Fruit fly (Drosophila melanogaster) whole organism, prepupa: ENCODE data around the gene mRpL3.
A peak's percentile ranks its signal among the peaks of the same experiment; 100 is the strongest.

Experiments used
- Blimp-1 ChIP-seq: fragments of 200-800 bp; sonication (Bioruptor generic); optimal IDR thresholded peaks from 3 replicates; lab custom pipeline; 2017; ENCODE audit warnings: missing biosample characterization, missing genetic modification characterization, mild to moderate bottlenecking, moderate library complexity, missing genetic modification reagents
- CG15336 ChIP-seq: fragments of 200-800 bp; sonication (Bioruptor generic); IDR thresholded peaks from 2 replicates; pipeline ENCODE4 v1.3.6; 2022; ENCODE audit warnings: missing biosample characterization, missing genetic modification characterization
- CG1621 ChIP-seq: fragments of 200-800 bp; sonication (Bioruptor generic); optimal IDR thresholded peaks from 3 replicates; lab custom pipeline; 2018; ENCODE audit warnings: missing biosample characterization, mild to moderate bottlenecking, missing genetic modification characterization
- CG16779 ChIP-seq: fragments of 200-800 bp; sonication (Bioruptor generic); optimal IDR thresholded peaks from 3 replicates; lab custom pipeline; 2017; ENCODE audit warnings: missing biosample characterization, mild to moderate bottlenecking, missing genetic modification characterization
- CG3032 ChIP-seq: fragments of 200-800 bp; optimal IDR thresholded peaks from 2 replicates; lab custom pipeline; 2019; ENCODE audit warnings: missing biosample characterization, mild to moderate bottlenecking, missing genetic modification characterization, moderate library complexity
- CG3919 ChIP-seq: fragments of 200-800 bp; sonication (Bioruptor generic); optimal IDR thresholded peaks from 3 replicates; lab custom pipeline; 2016; ENCODE audit warnings: missing biosample characterization, missing genetic modification characterization
- CG6276 ChIP-seq: fragments of 200-800 bp; sonication (Bioruptor generic); optimal IDR thresholded peaks from 2 replicates; lab custom pipeline; 2017; ENCODE audit warnings: missing biosample characterization, mild to moderate bottlenecking, missing genetic modification characterization
- CG6808 ChIP-seq: fragments of 200-800 bp; sonication (Bioruptor generic); optimal IDR thresholded peaks from 3 replicates; lab custom pipeline; 2017; ENCODE audit warnings: missing biosample characterization, missing genetic modification characterization, mild to moderate bottlenecking, moderate library complexity, missing genetic modification reagents
- CG6854 ChIP-seq: fragments of 200-800 bp; sonication (Bioruptor generic); optimal IDR thresholded peaks from 2 replicates; lab custom pipeline; 2017; ENCODE audit warnings: missing biosample characterization, mild to moderate bottlenecking, missing genetic modification characterization
- CG8119 ChIP-seq: fragments of 200-800 bp; sonication (Bioruptor generic); IDR thresholded peaks from 3 replicates; pipeline ENCODE4 v1.3.6; 2022; ENCODE audit warnings: missing biosample characterization, missing genetic modification characterization
- Eip75B ChIP-seq: fragments of 200-800 bp; sonication (Bioruptor generic); optimal IDR thresholded peaks from 3 replicates; lab custom pipeline; 2016; ENCODE audit warnings: missing biosample characterization, missing genetic modification characterization
- Eip78C ChIP-seq: fragments of 200-800 bp; sonication (Bioruptor generic); peaks from one replicate; lab custom pipeline; 2016; ENCODE audit warnings: missing biosample characterization, missing genetic modification characterization
- Eip93F ChIP-seq: fragments of 200-800 bp; sonication (Bioruptor generic); optimal IDR thresholded peaks from 2 replicates; lab custom pipeline; 2016; ENCODE audit warnings: missing biosample characterization, mild to moderate bottlenecking, missing genetic modification characterization
- Ets21C ChIP-seq: fragments of 200-800 bp; sonication (Bioruptor generic); optimal IDR thresholded peaks from 3 replicates; lab custom pipeline; 2016; ENCODE audit warnings: missing biosample characterization, missing genetic modification characterization
- Ets96B ChIP-seq: fragments of 200-800 bp; optimal IDR thresholded peaks from 2 replicates; lab custom pipeline; 2019; ENCODE audit warnings: missing biosample characterization, mild to moderate bottlenecking, missing genetic modification characterization, moderate library complexity
- Hr38 ChIP-seq: sonication (Bioruptor generic); optimal IDR thresholded peaks from 2 replicates; lab custom pipeline; 2016; ENCODE audit warnings: missing biosample characterization, missing genetic modification characterization
- Met ChIP-seq: fragments of 200-800 bp; sonication (Bioruptor generic); optimal IDR thresholded peaks from 3 replicates; lab custom pipeline; 2016; ENCODE audit warnings: missing biosample characterization, missing genetic modification characterization
- Smox ChIP-seq: fragments of 200-800 bp; sonication (Bioruptor generic); optimal IDR thresholded peaks from 3 replicates; lab custom pipeline; 2016; ENCODE audit warnings: missing biosample characterization, missing genetic modification characterization
- Sox102F ChIP-seq: fragments of 200-800 bp; sonication (Bioruptor generic); optimal IDR thresholded peaks from 2 replicates; lab custom pipeline; 2016; ENCODE audit warnings: missing biosample characterization, mild to moderate bottlenecking, missing genetic modification characterization
- Sox14 ChIP-seq: fragments of 200-800 bp; sonication (Bioruptor generic); optimal IDR thresholded peaks from 3 replicates; lab custom pipeline; 2016; ENCODE audit warnings: missing biosample characterization, missing genetic modification characterization
- achi ChIP-seq: fragments of 200-800 bp; sonication (Bioruptor generic); optimal IDR thresholded peaks from 3 replicates; lab custom pipeline; 2016; ENCODE audit warnings: missing biosample characterization, missing genetic modification characterization
- eg ChIP-seq: fragments of 200-800 bp; sonication (Bioruptor generic); IDR thresholded peaks from 3 replicates; pipeline ENCODE4 v1.3.6; 2022; ENCODE audit warnings: missing biosample characterization, missing genetic modification characterization
- esn ChIP-seq: fragments of 200-800 bp; sonication (Bioruptor generic); optimal IDR thresholded peaks from 2 replicates; lab custom pipeline; 2016; ENCODE audit warnings: missing biosample characterization, mild to moderate bottlenecking, missing genetic modification characterization, moderate library complexity
- fd85E ChIP-seq: fragments of 200-800 bp; sonication (Bioruptor generic); optimal IDR thresholded peaks from 3 replicates; lab custom pipeline; 2016; ENCODE audit warnings: missing biosample characterization, missing genetic modification characterization
- fkh ChIP-seq: fragments of 200-800 bp; sonication (Bioruptor generic); optimal IDR thresholded peaks from 3 replicates; lab custom pipeline; 2017; ENCODE audit warnings: missing biosample characterization, mild to moderate bottlenecking, missing genetic modification characterization, moderate library complexity
- lz ChIP-seq: fragments of 200-800 bp; sonication (Bioruptor generic); optimal IDR thresholded peaks from 3 replicates; lab custom pipeline; 2016; ENCODE audit warnings: missing biosample characterization, missing genetic modification characterization
- net ChIP-seq: fragments of 200-800 bp; sonication (Bioruptor generic); optimal IDR thresholded peaks from 3 replicates; lab custom pipeline; 2016; ENCODE audit warnings: missing biosample characterization, missing genetic modification characterization
- pdm3 ChIP-seq: fragments of 200-800 bp; sonication (Bioruptor generic); optimal IDR thresholded peaks from 3 replicates; lab custom pipeline; 2016; ENCODE audit warnings: missing biosample characterization, missing genetic modification characterization
- salr ChIP-seq, 2 experiments: fragments of 200-800 bp; sonication (Bioruptor generic); optimal IDR thresholded peaks; 3 replicates each; lab custom pipeline; 2016 to 2018; ENCODE audit warnings: missing biosample characterization in 2 of 2, missing genetic modification characterization in 2 of 2, mild to moderate bottlenecking in 1 of 2
- spab ChIP-seq: fragments of 200-800 bp; sonication (Bioruptor generic); optimal IDR thresholded peaks from 2 replicates; lab custom pipeline; 2017; ENCODE audit warnings: missing biosample characterization, mild to moderate bottlenecking, missing genetic modification characterization, missing genetic modification reagents
- svp ChIP-seq: fragments of 200-800 bp; sonication (Bioruptor generic); peaks from one replicate; lab custom pipeline; 2016; ENCODE audit warnings: missing biosample characterization, missing genetic modification characterization
- vri ChIP-seq: fragments of 200-800 bp; sonication (Bioruptor generic); optimal IDR thresholded peaks from 3 replicates; lab custom pipeline; 2016; ENCODE audit warnings: missing biosample characterization, mild to moderate bottlenecking, missing genetic modification characterization

The mRpL3 gene

dm6 chrX:15740288-15740726 is 20.7 kb upstream of the mRpL3 start (continued):
- TF ChIP-seq lz (peak; percentile 67), Eip75B (GFP tag; lab: Kevin White, UChicago) (peak; percentile 36), eg (GFP tag; lab: Robert Waterston, UW) (peak; percentile 78), salr (GFP tag; optimal IDR thresholded peaks at IDR 0.05; lab: Kevin White, UChicago) (no peak), vri (peak; percentile 85), Smox (GFP tag; lab: Kevin White, UChicago) (peak; percentile 60), CG8119 (GFP tag; lab: Robert Waterston, UW) (peak; percentile 56; the same call in 2 of the 3 replicates), CG6276 (GFP tag; lab: Kevin White, UChicago) (no peak), CG6854 (GFP tag; lab: Kevin White, UChicago) (no peak), CG1621 (tag; lab: Kevin White, UChicago) (peak; percentile 21), esn (GFP tag; lab: Kevin White, UChicago) (peak; percentile 71), net (GFP tag; lab: Kevin White, UChicago) (no peak), svp (GFP tag; lab: Kevin White, UChicago) (peak; percentile 87), CG3032 (tag; lab: Kevin White, UChicago) (peak; percentile 10), CG6808 (GFP tag; lab: Kevin White, UChicago) (no peak), Hr38 (GFP tag; lab: Kevin White, UChicago) (no peak), Sox102F (peak; percentile 56), fkh (GFP tag; lab: Kevin White, UChicago) (peak; percentile 68)
- TF ChIP-seq, all 60 proteins: peak for 39

DNA sequence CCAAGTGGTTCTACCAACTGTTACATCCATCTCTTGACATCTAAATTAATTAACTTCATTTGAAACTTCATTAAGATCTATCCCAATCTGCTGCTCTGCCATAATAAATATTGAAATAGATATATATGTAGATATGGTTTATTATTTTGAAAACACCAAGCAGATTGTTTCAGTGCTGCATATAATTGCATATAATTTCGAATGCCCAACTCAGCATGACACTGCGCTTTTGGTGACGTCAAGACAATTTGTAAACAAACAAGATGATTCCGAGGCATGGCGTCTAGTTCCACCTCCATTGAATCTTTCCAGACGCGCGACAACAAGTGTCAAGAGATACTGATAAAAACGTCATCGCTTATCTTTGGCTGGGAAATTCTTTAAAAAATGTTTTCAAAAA is 20.2 kb upstream of the mRpL3 start:
- TF ChIP-seq achi (GFP tag; lab: Kevin White, UChicago), result no peak
- no peak for TF ChIP-seq spab (GFP tag; lab: Kevin White, UChicago)
- no peak for TF ChIP-seq CG3919 (GFP tag; lab: Kevin White, UChicago)
- TF ChIP-seq pdm3 (GFP tag; lab: Kevin White, UChicago), result no peak
- no peak for TF ChIP-seq fkh (GFP tag; lab: Kevin White, UChicago)
- TF ChIP-seq Met (GFP tag; lab: Kevin White, UChicago), result no peak
- peak; percentile 47 for TF ChIP-seq svp (GFP tag; lab: Kevin White, UChicago)
- no peak for TF ChIP-seq fd85E
- 0 out of 2 replicates have a peak, but pooled peaks have one; percentile 6 for TF ChIP-seq CG15336 (GFP tag; lab: Robert Waterston, UW)
- TF ChIP-seq eg (GFP tag; lab: Robert Waterston, UW), result no peak
- TF ChIP-seq CG1621 (tag; lab: Kevin White, UChicago), result no peak

DNA sequence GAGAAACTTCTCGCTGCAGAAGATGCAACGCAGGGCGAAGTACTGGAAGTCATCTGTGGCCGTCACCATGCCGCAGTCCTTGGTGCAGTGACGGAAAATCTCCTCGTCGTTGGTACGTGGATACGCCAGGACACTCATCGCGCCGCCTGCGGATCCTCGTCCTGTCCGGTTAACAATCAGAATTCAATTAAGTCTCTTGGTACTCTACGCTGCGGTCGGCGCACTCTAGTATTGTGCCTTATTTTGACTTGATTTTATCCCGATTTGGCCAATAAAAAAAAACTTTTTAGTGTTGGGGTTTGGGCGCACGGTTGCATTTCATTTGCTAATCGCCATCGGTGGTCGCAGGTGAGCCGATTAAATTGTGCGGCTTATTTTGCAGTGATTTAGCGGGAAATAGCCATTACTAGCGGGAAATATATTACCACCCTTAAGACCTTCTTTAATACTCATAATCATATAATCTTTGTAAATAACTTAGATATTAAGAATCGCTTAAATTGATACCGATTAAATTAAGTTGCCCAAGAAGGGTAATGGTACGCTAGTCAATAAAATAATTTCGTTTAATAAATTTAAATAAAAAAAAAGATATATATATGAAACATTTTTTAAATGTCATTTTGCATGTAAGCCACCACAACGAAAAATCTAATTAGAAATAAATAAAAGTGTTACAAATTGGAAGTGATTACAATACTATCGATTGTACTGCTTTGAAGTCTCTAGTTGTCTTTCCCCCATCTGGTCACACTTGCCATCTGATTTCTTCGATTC is 15.0 kb upstream of the mRpL3 start, which contains the start of the genes CG8944 and CCT6:
CG8944 (minus strand) TSS at position 327 of the 777 bp plus-strand sequence.
CCT6 (plus strand) TSS at position 744 of the 777 bp plus-strand sequence.
- TF ChIP-seq CG16779 (tag; lab: Kevin White, UChicago), result no peak
- no peak for TF ChIP-seq CG1621 (tag; lab: Kevin White, UChicago)
- peak; percentile 7 for TF ChIP-seq Ets21C (GFP tag; lab: Kevin White, UChicago)
- peak; percentile 46 for TF ChIP-seq Eip78C (GFP tag; lab: Kevin White, UChicago)
- peak; percentile 7 for TF ChIP-seq CG3032 (tag; lab: Kevin White, UChicago)
- no peak for TF ChIP-seq Ets96B (tag; lab: Kevin White, UChicago)
- peak; percentile 20 for TF ChIP-seq lz
- TF ChIP-seq, all 60 proteins: peak for 4

dm6 chrX:15746682-15747196 is 14.3 kb upstream of the mRpL3 start:
- TF ChIP-seq fkh (GFP tag; lab: Kevin White, UChicago), result no peak
- TF ChIP-seq Sox14 (GFP tag; lab: Kevin White, UChicago), result no peak
- no peak for TF ChIP-seq CG6808 (GFP tag; lab: Kevin White, UChicago)

dm6 chrX:15748945-15749344 is 12.1 kb upstream of the mRpL3 start, which contains the start of gene Mvd:
Mvd (plus strand) TSS chrX:15749166.
- TF ChIP-seq CG8119 (GFP tag; lab: Robert Waterston, UW), result no peak
- no peak for TF ChIP-seq Eip93F
- peak; percentile 90 for TF ChIP-seq fkh (GFP tag; lab: Kevin White, UChicago)
- peak; percentile 64 for TF ChIP-seq Eip78C (GFP tag; lab: Kevin White, UChicago)
- TF ChIP-seq CG6854 (GFP tag; lab: Kevin White, UChicago), result no peak
- no peak for TF ChIP-seq Sox14 (GFP tag; lab: Kevin White, UChicago)
- no peak for TF ChIP-seq vri
- peak; percentile 65 for TF ChIP-seq Blimp-1 (GFP tag; lab: Kevin White, UChicago)
- TF ChIP-seq CG3032 (tag; lab: Kevin White, UChicago), result peak; percentile 6
